Fruit fly (Drosophila melanogaster): ENCODE measurements around the gene Acsf3.

The Acsf3 gene

DNA sequence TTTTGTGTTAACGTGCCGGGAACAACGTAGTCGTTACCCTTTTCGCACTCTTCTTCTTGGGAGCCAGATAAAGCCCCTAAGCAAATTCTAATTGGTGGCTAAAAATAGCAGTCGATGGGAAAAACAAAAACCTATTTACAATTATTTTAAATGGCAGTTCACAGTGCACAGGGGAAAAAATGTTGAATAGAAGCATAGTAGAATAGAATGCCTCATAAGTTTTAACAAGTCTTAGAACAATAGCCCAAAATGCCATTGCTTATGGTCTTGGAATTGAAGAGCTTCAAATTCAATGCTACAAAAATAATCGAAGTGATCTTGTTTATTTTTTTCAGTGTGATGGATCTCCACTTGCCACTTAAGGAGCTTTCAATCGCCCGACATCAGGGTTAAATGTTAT lies 3.6 kb downstream of the Acsf3 start (continued):
- peak; percentile 82 for TF ChIP-seq CHES-1-like (GFP tag; optimal IDR thresholded peaks at IDR 0.05)
- TF ChIP-seq CG6175 (GFP tag; IDR thresholded peaks at IDR 0.05): peak; percentile 73; the same call in 2 of the 3 replicates
- TF ChIP-seq sc (optimal IDR thresholded peaks at IDR 0.05): no peak
- TF ChIP-seq sc (GFP tag; optimal IDR thresholded peaks at IDR 0.05): no peak
- peak; percentile 64 for TF ChIP-seq shn (GFP tag; optimal IDR thresholded peaks at IDR 0.05)
- TF ChIP-seq CG11398 (GFP tag; optimal IDR thresholded peaks at IDR 0.05): peak; percentile 51
- TF ChIP-seq CG9437 (GFP tag; optimal IDR thresholded peaks at IDR 0.05): peak; percentile 54
- peak; percentile 71 for TF ChIP-seq CG9817 (tag; optimal IDR thresholded peaks at IDR 0.05)
- TF ChIP-seq CG2116 (GFP tag; optimal IDR thresholded peaks at IDR 0.05): peak; percentile 12
- no peak for TF ChIP-seq MESR4 (GFP tag; optimal IDR thresholded peaks at IDR 0.05)
- TF ChIP-seq twi (tag; optimal IDR thresholded peaks at IDR 0.05): no peak
- TF ChIP-seq ken (GFP tag; IDR thresholded peaks at IDR 0.05): 0 out of 3 replicates have a peak, but pooled peaks have one; percentile 41
- no peak for TF ChIP-seq CG5953 (GFP tag; IDR thresholded peaks at IDR 0.05)
- TF ChIP-seq Oaz (GFP tag; IDR thresholded peaks at IDR 0.05): peak; percentile 66
- TF ChIP-seq H15 (GFP tag; IDR thresholded peaks at IDR 0.05): no peak
- peak; percentile 41 for TF ChIP-seq CG34376 (GFP tag; optimal IDR thresholded peaks at IDR 0.05)
- peak; percentile 49 for TF ChIP-seq CG2712 (tag; optimal IDR thresholded peaks at IDR 0.05)
- TF ChIP-seq stwl (tag; optimal IDR thresholded peaks at IDR 0.05): no peak
- peak; percentile 39 for TF ChIP-seq CG12071 (GFP tag; optimal IDR thresholded peaks at IDR 0.05)
- peak; percentile 41 for TF ChIP-seq ftz-f1 (GFP tag; optimal IDR thresholded peaks at IDR 0.05)
- peak; percentile 32 for TF ChIP-seq Sry-δ (GFP tag; optimal IDR thresholded peaks at IDR 0.05)
- no peak for TF ChIP-seq Dip2 (GFP tag; IDR thresholded peaks at IDR 0.05)
- no peak for TF ChIP-seq CG6254 (GFP tag; optimal IDR thresholded peaks at IDR 0.05)
- peak; percentile 65 for TF ChIP-seq Aef1 (GFP tag; IDR thresholded peaks at IDR 0.05)
- TF ChIP-seq zfh1 (GFP tag; IDR thresholded peaks at IDR 0.05): 0 out of 3 replicates have a peak, but pooled peaks have one; percentile 12
- TF ChIP-seq PHDP (tag; optimal IDR thresholded peaks at IDR 0.05): peak; percentile 71
- TF ChIP-seq CG9876 (GFP tag; optimal IDR thresholded peaks at IDR 0.05): peak; percentile 19
- peak; percentile 26 for TF ChIP-seq B-H2 (GFP tag; optimal IDR thresholded peaks at IDR 0.05)
- TF ChIP-seq z (GFP tag; IDR thresholded peaks at IDR 0.05): no peak
- TF ChIP-seq CG10321 (GFP tag; IDR thresholded peaks at IDR 0.05): no peak
- no peak for TF ChIP-seq dan (GFP tag; IDR thresholded peaks at IDR 0.05)
- TF ChIP-seq Deaf1 (tag; optimal IDR thresholded peaks at IDR 0.05): peak; percentile 10
- TF ChIP-seq CG31388 (GFP tag; optimal IDR thresholded peaks at IDR 0.05): peak; percentile 17
- peak; percentile 96 for TF ChIP-seq Med (GFP tag)
- peak; percentile 43 for TF ChIP-seq jumu (GFP tag; optimal IDR thresholded peaks at IDR 0.05)
- TF ChIP-seq wor (GFP tag; IDR thresholded peaks at IDR 0.05): no peak
- peak; percentile 68 for TF ChIP-seq vvl (GFP tag; IDR thresholded peaks at IDR 0.05)
- TF ChIP-seq CG11560 (tag; IDR thresholded peaks at IDR 0.05): 0 out of 3 replicates have a peak, but pooled peaks have one; percentile 25
- TF ChIP-seq Mad (GFP tag; optimal IDR thresholded peaks at IDR 0.05): peak; percentile 42
- TF ChIP-seq HLH54F (GFP tag; optimal IDR thresholded peaks at IDR 0.05): peak; percentile 73
- peak; percentile 39 to 60 for TF ChIP-seq chif (GFP tag; optimal IDR thresholded peaks at IDR 0.05)
- no peak for TF ChIP-seq CG1832 (GFP tag; optimal IDR thresholded peaks at IDR 0.05)
- no peak for TF ChIP-seq CG7928 (GFP tag; optimal IDR thresholded peaks at IDR 0.05)
- TF ChIP-seq ssp (GFP tag; IDR thresholded peaks at IDR 0.05): peak; percentile 28; the same call in 1 of the 2 replicates
- TF ChIP-seq C15 (GFP tag; IDR thresholded peaks at IDR 0.05): no peak
- TF ChIP-seq ewg (GFP tag; optimal IDR thresholded peaks at IDR 0.05): no peak
- TF ChIP-seq Camta (GFP tag; optimal IDR thresholded peaks at IDR 0.05): peak; percentile 48
- no peak for TF ChIP-seq toy (GFP tag; IDR thresholded peaks at IDR 0.05)
- TF ChIP-seq CG4707 (GFP tag; optimal IDR thresholded peaks at IDR 0.05): no peak
- TF ChIP-seq CG13296 (GFP tag; optimal IDR thresholded peaks at IDR 0.05): peak; percentile 55
- TF ChIP-seq cato (GFP tag; optimal IDR thresholded peaks at IDR 0.05; ENCODE audit: borderline replicate concordance): peak; percentile 26
- no peak for TF ChIP-seq psq (GFP tag; optimal IDR thresholded peaks at IDR 0.05)
